Worm (Caenorhabditis elegans) whole organism, L4 larva: Measurements from ENCODE around the gene rhr-2.

Experiments used
- F10B5.3 ChIP-seq: sonication (generic microtip); optimal IDR thresholded peaks from 2 replicates; lab custom pipeline; 2016; ENCODE audit warnings: mild to moderate bottlenecking, missing genetic modification characterization, missing compliant biosample characterization
- F26F4.8 ChIP-seq: fragments of 200-800 bp; sonication (Bioruptor generic); conservative IDR thresholded peaks from 2 replicates; pipeline ENCODE4 v1.3.6; 2022; ENCODE audit warnings: missing genetic modification characterization, missing compliant biosample characterization
- F44E2.7 ChIP-seq: fragments of 200-800 bp; sonication (Bioruptor generic); IDR thresholded peaks from 2 replicates; pipeline ENCODE4 v2.1.2; 2022; ENCODE audit warnings: missing genetic modification characterization, missing compliant biosample characterization
- Y105C5A.15 ChIP-seq: fragments of 200-800 bp; sonication (Bioruptor generic); IDR thresholded peaks from 2 replicates; pipeline ENCODE4 v1.3.6; 2022; ENCODE audit warnings: missing genetic modification characterization, missing compliant biosample characterization
- Y48G9A.11 ChIP-seq: fragments of 200-800 bp; sonication (Bioruptor generic); IDR thresholded peaks from 2 replicates; pipeline ENCODE4 v1.3.6; 2022; ENCODE audit warnings: missing genetic modification reagents, missing genetic modification characterization, missing compliant biosample characterization
- ZK546.5 ChIP-seq, 2 experiments: sonication (generic microtip); optimal IDR thresholded peaks; 2 replicates each; lab custom pipeline; 2017; ENCODE audit warnings: missing biosample characterization in 2 of 2, missing genetic modification characterization in 2 of 2
- aha-1 ChIP-seq: fragments of 150-350 bp; peaks from one replicate; lab custom pipeline; 2014; ENCODE audit warnings: missing biosample characterization, missing genetic modification characterization
- ama-1 ChIP-seq: fragments of 150-350 bp; optimal IDR thresholded peaks from 2 replicates; lab custom pipeline; 2014; ENCODE audit warnings: inconsistent platforms, mixed read lengths
- arid-1 ChIP-seq: fragments of 200-800 bp; sonication (Bioruptor generic); conservative IDR thresholded peaks from 2 replicates; pipeline ENCODE4 v1.3.6; 2022; ENCODE audit warnings: missing genetic modification reagents, missing genetic modification characterization, missing compliant biosample characterization
- ceh-20 ChIP-seq: fragments of 200-800 bp; sonication (Bioruptor generic); IDR thresholded peaks from 2 replicates; pipeline ENCODE4 v1.3.6; 2022; ENCODE audit warnings: missing genetic modification reagents, missing genetic modification characterization, missing compliant biosample characterization
- ceh-32 ChIP-seq: sonication (generic microtip); optimal IDR thresholded peaks from 2 replicates; lab custom pipeline; 2016; ENCODE audit warnings: mild to moderate bottlenecking, missing genetic modification characterization, missing compliant biosample characterization; ENCODE audit not compliant: poor library complexity
- ceh-44 ChIP-seq: fragments of 200-800 bp; sonication (Bioruptor generic); IDR thresholded peaks from 2 replicates; pipeline ENCODE4 v1.3.6; 2022; ENCODE audit warnings: missing genetic modification reagents, missing genetic modification characterization, missing compliant biosample characterization
- ceh-82 ChIP-seq: sonication (generic microtip); optimal IDR thresholded peaks from 2 replicates; lab custom pipeline; 2017; ENCODE audit warnings: missing biosample characterization, missing genetic modification characterization
- ces-1 ChIP-seq: fragments of 150-350 bp; sonication (generic microtip); optimal IDR thresholded peaks from 4 replicates; lab custom pipeline; 2014; ENCODE audit warnings: missing biosample characterization, missing genetic modification reagents, missing genetic modification characterization
- daf-16 ChIP-seq, 3 experiments: sonication (generic microtip); optimal IDR thresholded peaks; 2 replicates each; lab custom pipeline; 2016 to 2017; ENCODE audit warnings: missing genetic modification characterization in 3 of 3, missing genetic modification reagents in 3 of 3, mild to moderate bottlenecking in 2 of 3, missing compliant biosample characterization in 2 of 3, missing biosample characterization in 1 of 3, moderate library complexity in 1 of 3
- daf-8 ChIP-seq: fragments of 200-800 bp; sonication (Bioruptor generic); IDR thresholded peaks from 2 replicates; pipeline ENCODE4 v1.3.6; 2022; ENCODE audit warnings: missing genetic modification characterization, missing compliant biosample characterization
- dmd-6 ChIP-seq: fragments of 200-800 bp; sonication (Bioruptor generic); IDR thresholded peaks from 2 replicates; pipeline ENCODE4 v1.3.6; 2022; ENCODE audit warnings: missing genetic modification reagents, missing genetic modification characterization, missing compliant biosample characterization
- dpl-1 ChIP-seq: fragments of 150-350 bp; optimal IDR thresholded peaks from 2 replicates; lab custom pipeline; 2014; ENCODE audit warnings: missing biosample characterization, missing genetic modification reagents, missing genetic modification characterization
- duxl-1 ChIP-seq: sonication (generic microtip); optimal IDR thresholded peaks from 2 replicates; lab custom pipeline; 2016; ENCODE audit warnings: mild to moderate bottlenecking, missing genetic modification characterization, moderate library complexity, missing compliant biosample characterization; ENCODE audit not compliant: poor library complexity
- dve-1 ChIP-seq: sonication (generic microtip); optimal IDR thresholded peaks from 2 replicates; lab custom pipeline; 2017; ENCODE audit warnings: antibody characterized with exemption, mild to moderate bottlenecking, missing genetic modification characterization, missing compliant biosample characterization; ENCODE audit not compliant: insufficient read depth
- gei-8 ChIP-seq: fragments of 200-800 bp; sonication (Bioruptor generic); optimal IDR thresholded peaks from 2 replicates; lab custom pipeline; 2018; ENCODE audit warnings: mild to moderate bottlenecking, missing genetic modification characterization, missing compliant biosample characterization
- hmg-1.1 ChIP-seq: fragments of 200-800 bp; sonication (Bioruptor generic); IDR thresholded peaks from 2 replicates; pipeline ENCODE4 v1.3.6; 2022; ENCODE audit warnings: missing genetic modification reagents, missing genetic modification characterization, missing compliant biosample characterization
- lin-1 ChIP-seq: fragments of 200-800 bp; sonication (Bioruptor generic); IDR thresholded peaks from 2 replicates; pipeline ENCODE4 v1.3.6; 2022; ENCODE audit warnings: missing genetic modification reagents, missing genetic modification characterization, missing compliant biosample characterization
- lin-13 ChIP-seq: fragments of 150-350 bp; optimal IDR thresholded peaks from 2 replicates; lab custom pipeline; 2014; ENCODE audit warnings: missing biosample characterization, missing genetic modification reagents, missing genetic modification characterization
- lin-29 ChIP-seq: fragments of 200-800 bp; sonication (Bioruptor generic); IDR thresholded peaks from 2 replicates; pipeline ENCODE4 v1.3.6; 2022; ENCODE audit warnings: missing genetic modification reagents, missing genetic modification characterization, missing compliant biosample characterization
- lin-39 ChIP-seq: fragments of 150-350 bp; optimal IDR thresholded peaks from 2 replicates; lab custom pipeline; 2014; ENCODE audit warnings: missing biosample characterization, missing genetic modification reagents, missing genetic modification characterization
- madf-5 ChIP-seq, 2 experiments: fragments of 200-800 bp; sonication (Bioruptor generic); IDR thresholded peaks; 2 replicates each; pipeline ENCODE4 v1.3.6; 2022; ENCODE audit warnings: missing compliant biosample characterization in 2 of 2, missing genetic modification characterization in 2 of 2
- madf-9 ChIP-seq: fragments of 200-800 bp; sonication (Bioruptor generic); conservative IDR thresholded peaks from 2 replicates; pipeline ENCODE4 v1.3.6; 2022; ENCODE audit warnings: missing genetic modification reagents, missing genetic modification characterization, missing compliant biosample characterization
- mes-2 ChIP-seq: sonication (generic microtip); optimal IDR thresholded peaks from 2 replicates; lab custom pipeline; 2016; ENCODE audit warnings: missing genotype, mild to moderate bottlenecking, missing genetic modification characterization, missing compliant biosample characterization; ENCODE audit not compliant: poor library complexity, severe bottlenecking
- mxl-3 ChIP-seq: fragments of 200-800 bp; sonication (Bioruptor generic); optimal IDR thresholded peaks from 2 replicates; lab custom pipeline; 2018; ENCODE audit warnings: mild to moderate bottlenecking, missing genetic modification characterization, missing compliant biosample characterization
- nhr-10 ChIP-seq: fragments of 150-350 bp; optimal IDR thresholded peaks from 2 replicates; lab custom pipeline; 2014; ENCODE audit warnings: missing biosample characterization, missing genetic modification characterization
- nhr-102 ChIP-seq: sonication (generic microtip); optimal IDR thresholded peaks from 2 replicates; lab custom pipeline; 2016; ENCODE audit warnings: mild to moderate bottlenecking, missing genetic modification characterization, moderate library complexity, missing compliant biosample characterization
- nhr-11 ChIP-seq: fragments of 150-350 bp; optimal IDR thresholded peaks from 2 replicates; lab custom pipeline; 2014; ENCODE audit warnings: missing biosample characterization, missing genetic modification characterization
- nhr-28 ChIP-seq: fragments of 150-350 bp; optimal IDR thresholded peaks from 2 replicates; lab custom pipeline; 2014; ENCODE audit warnings: missing biosample characterization, missing genetic modification characterization
- nhr-6 ChIP-seq: fragments of 150-350 bp; optimal IDR thresholded peaks from 2 replicates; lab custom pipeline; 2014; ENCODE audit warnings: missing biosample characterization, missing genetic modification characterization
- nhr-76 ChIP-seq: fragments of 150-350 bp; optimal IDR thresholded peaks from 2 replicates; lab custom pipeline; 2014; ENCODE audit warnings: missing biosample characterization, missing genetic modification characterization
- php-3 ChIP-seq: fragments of 200-800 bp; sonication (Bioruptor generic); IDR thresholded peaks from 2 replicates; pipeline ENCODE4 v1.3.6; 2022; ENCODE audit warnings: missing genetic modification reagents, missing genetic modification characterization, missing compliant biosample characterization
- pqm-1 ChIP-seq: sonication (generic microtip); optimal IDR thresholded peaks from 2 replicates; lab custom pipeline; 2017; ENCODE audit warnings: missing biosample characterization, missing genetic modification characterization
- sdz-12 ChIP-seq: fragments of 200-800 bp; sonication (Bioruptor generic); optimal IDR thresholded peaks from 2 replicates; lab custom pipeline; 2018; ENCODE audit warnings: mild to moderate bottlenecking, missing genetic modification characterization, missing compliant biosample characterization
- skn-1 ChIP-seq: fragments of 150-350 bp; optimal IDR thresholded peaks from 2 replicates; lab custom pipeline; 2014; ENCODE audit warnings: missing biosample characterization, missing genetic modification characterization
- snpc-1.2 ChIP-seq: fragments of 200-800 bp; sonication (Bioruptor generic); IDR thresholded peaks from 2 replicates; pipeline ENCODE4 v1.3.6; 2022; ENCODE audit warnings: missing genetic modification reagents, missing genetic modification characterization, missing compliant biosample characterization
- tag-97 ChIP-seq: fragments of 200-800 bp; sonication (Bioruptor generic); IDR thresholded peaks from 2 replicates; pipeline ENCODE4 v1.3.6; 2022; ENCODE audit warnings: missing genetic modification characterization, missing compliant biosample characterization
- unc-62 ChIP-seq, 3 experiments: fragments of 150-350 bp in 1 of 3; sonication (generic microtip); optimal IDR thresholded peaks in 2 of 3; peaks in 1 of 3; 1 replicate in 1 of 3; 2 replicates in 2 of 3; lab custom pipeline; 2014 to 2017; ENCODE audit warnings: missing biosample characterization in 3 of 3, missing genetic modification characterization in 3 of 3, missing genetic modification reagents in 3 of 3, missing genotype in 1 of 3
- zag-1 ChIP-seq: fragments of 150-350 bp; optimal IDR thresholded peaks from 2 replicates; lab custom pipeline; 2014; ENCODE audit warnings: missing biosample characterization, missing genetic modification characterization
- zfp-2 ChIP-seq: sonication (generic microtip); optimal IDR thresholded peaks from 2 replicates; lab custom pipeline; 2016; ENCODE audit warnings: mild to moderate bottlenecking, missing genetic modification characterization, missing compliant biosample characterization
- zfp-3 ChIP-seq: fragments of 200-800 bp; sonication (Bioruptor generic); conservative IDR thresholded peaks from 2 replicates; pipeline ENCODE4 v1.3.6; 2022; ENCODE audit warnings: missing genetic modification reagents, missing genetic modification characterization, missing compliant biosample characterization
- ztf-11 ChIP-seq: fragments of 150-350 bp; optimal IDR thresholded peaks from 2 replicates; lab custom pipeline; 2014; ENCODE audit warnings: missing biosample characterization, missing genetic modification characterization

rhr-2 gene

DNA sequence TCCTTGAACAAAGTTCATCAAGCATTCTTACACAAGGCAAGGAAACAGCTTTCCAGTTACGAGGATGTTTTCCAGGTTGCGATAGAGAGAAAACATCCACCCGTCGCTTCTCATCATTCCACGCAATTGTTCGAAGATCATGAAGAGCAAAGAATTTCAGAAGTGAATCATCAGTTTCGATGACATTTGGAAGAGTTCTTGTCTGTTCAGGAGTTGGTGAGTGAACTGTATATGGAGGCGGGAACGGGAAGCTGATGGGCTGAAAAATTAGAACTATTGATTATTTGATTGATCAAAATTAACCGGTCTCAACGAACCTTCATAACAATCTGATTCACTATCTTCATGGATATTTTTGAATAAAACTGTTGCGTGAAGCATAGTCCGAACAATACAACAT lies 2.1 kb upstream of the rhr-2 start:
- TF ChIP-seq daf-16 (GFP tag; optimal IDR thresholded peaks at IDR 0.05; lab: Kevin White, UChicago) = no peak
- no peak for TF ChIP-seq daf-16 (tag; optimal IDR thresholded peaks at IDR 0.05; lab: Kevin White, UChicago)
- no peak for TF ChIP-seq zag-1
- TF ChIP-seq dpl-1 (GFP tag; lab: Kevin White, UChicago) = no peak
- TF ChIP-seq dmd-6 (GFP tag; lab: Robert Waterston, UW) = no peak
- no peak for TF ChIP-seq ceh-32
- TF ChIP-seq snpc-1.2 (GFP tag; lab: Robert Waterston, UW) = no peak
- TF ChIP-seq skn-1 (tag; lab: Kevin White, UChicago) = no peak
- TF ChIP-seq zfp-3 (GFP tag; lab: Robert Waterston, UW) = no peak
- no peak for TF ChIP-seq Y48G9A.11 (GFP tag; lab: Robert Waterston, UW)
- TF ChIP-seq nhr-76 = no peak
- no peak for TF ChIP-seq mxl-3
- peak in 1 of 2 experiments; percentile 32 for TF ChIP-seq unc-62 (GFP tag; optimal IDR thresholded peaks at IDR 0.05 in 1 of 2; lab: Kevin White, UChicago)
- TF ChIP-seq unc-62 (tag; optimal IDR thresholded peaks at IDR 0.05; lab: Kevin White, UChicago) = no peak
- TF ChIP-seq aha-1 (tag; lab: Kevin White, UChicago) = peak; percentile 91
- no peak for TF ChIP-seq arid-1 (GFP tag; lab: Robert Waterston, UW)
- no peak for TF ChIP-seq sdz-12 (GFP tag; lab: Kevin White, UChicago)
- no peak for TF ChIP-seq ces-1 (GFP tag; lab: Kevin White, UChicago)
- no peak for TF ChIP-seq tag-97 (GFP tag; lab: Robert Waterston, UW)

DNA sequence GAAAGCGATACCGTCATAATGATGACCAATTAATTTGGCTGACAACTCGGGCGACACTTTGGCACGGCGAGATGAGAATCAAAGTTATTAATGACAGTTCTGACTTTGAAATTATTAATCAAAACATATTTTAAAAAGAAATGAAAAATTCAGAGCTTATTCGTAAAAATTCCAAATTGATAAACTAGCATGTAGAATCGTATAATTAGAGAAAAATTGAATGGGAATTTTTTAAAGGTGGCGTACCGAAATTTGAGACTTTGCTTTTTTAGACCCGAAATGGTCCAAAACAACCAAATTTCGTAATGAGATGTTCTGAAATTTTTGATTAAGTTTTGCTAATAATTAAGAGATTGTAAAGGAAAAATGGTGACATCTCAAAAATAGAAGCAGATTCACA lies 4.0 kb downstream of the rhr-2 start, which contains the start of gene daf-11:
Gene daf-11, minus strand, starts transcription at position 101 of the 400 bp plus-strand sequence.
- TF ChIP-seq mxl-3 (no peak), lin-1 (GFP tag; lab: Robert Waterston, UW) (no peak), nhr-28 (tag; lab: Kevin White, UChicago) (no peak), lin-13 (GFP tag; lab: Kevin White, UChicago) (no peak), zfp-3 (GFP tag; lab: Robert Waterston, UW) (no peak), ceh-44 (no peak), F44E2.7 (GFP tag; lab: Robert Waterston, UW) (no peak), nhr-11 (tag; lab: Kevin White, UChicago) (no peak), madf-9 (GFP tag; lab: Robert Waterston, UW) (no peak), ceh-20 (GFP tag; lab: Robert Waterston, UW) (no peak), Y105C5A.15 (no peak), nhr-6 (no peak), hmg-1.1 (no peak)
- TF ChIP-seq, all 104 proteins: peak for 0

DNA sequence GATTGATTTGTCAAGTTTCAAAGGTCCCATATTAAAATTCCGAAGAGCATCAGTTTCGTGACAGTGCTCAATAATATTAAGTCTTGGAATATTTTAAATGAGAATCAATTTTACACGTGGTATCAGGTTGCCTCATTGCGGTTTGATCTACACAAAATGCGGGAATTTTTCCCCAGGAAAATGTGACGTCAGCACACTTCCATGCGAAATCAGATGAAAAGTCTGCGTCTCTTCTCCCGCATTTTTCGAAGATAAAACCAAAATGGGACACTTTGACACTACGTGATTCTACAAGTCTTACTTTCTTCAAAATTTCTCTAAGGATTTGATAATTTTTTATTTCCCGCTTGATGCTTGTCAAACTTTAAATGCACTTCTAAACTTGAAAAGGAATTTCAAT lies 7.1 kb downstream of the rhr-2 start:
- no peak for TF ChIP-seq F10B5.3 (tag; lab: Kevin White, UChicago)
- TF ChIP-seq ceh-82 = no peak
- TF ChIP-seq aha-1 (tag; lab: Kevin White, UChicago) = peak; percentile 61
- TF ChIP-seq lin-29 = no peak
- TF ChIP-seq ZK546.5 (tag; optimal IDR thresholded peaks at IDR 0.05; lab: Kevin White, UChicago) = no peak
- TF ChIP-seq nhr-6 = no peak
- no peak for TF ChIP-seq ceh-20 (GFP tag; lab: Robert Waterston, UW)
- TF ChIP-seq mes-2 (tag; lab: Kevin White, UChicago) = no peak
- no peak for TF ChIP-seq zfp-2

DNA sequence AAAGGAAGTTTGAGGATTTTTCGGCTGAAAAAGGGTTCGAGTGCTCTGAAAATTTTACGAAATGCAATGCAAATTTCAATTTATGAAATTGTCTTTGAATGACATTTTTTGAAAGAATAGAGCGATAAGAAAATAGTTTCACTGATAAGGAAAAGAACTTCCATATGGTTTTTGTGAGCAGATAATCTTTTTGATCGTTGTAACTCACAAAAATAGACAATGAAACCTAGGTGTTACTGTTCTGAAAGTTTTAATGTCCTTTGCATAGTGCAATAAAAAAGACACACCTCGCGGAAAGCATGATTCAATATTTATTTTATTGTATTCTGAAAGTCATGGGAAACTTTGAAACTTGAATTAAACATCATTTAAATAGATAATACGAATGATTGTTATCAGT lies 13.0 kb downstream of the rhr-2 start:
- TF ChIP-seq ztf-11 = no peak
- no peak for TF ChIP-seq ama-1 (lab: Kevin White, UChicago)
- TF ChIP-seq duxl-1 = no peak
- TF ChIP-seq nhr-102 (tag; lab: Kevin White, UChicago) = no peak
- TF ChIP-seq dpl-1 (GFP tag; lab: Kevin White, UChicago) = no peak
- peak; percentile 37 for TF ChIP-seq nhr-28 (tag; lab: Kevin White, UChicago)
- TF ChIP-seq F26F4.8 (GFP tag; lab: Robert Waterston, UW) = no peak
- TF ChIP-seq madf-5 (GFP tag; IDR thresholded peaks at IDR 0.05; lab: Robert Waterston, UW) = no peak
- no peak; the same call in 1 of the 2 replicates for TF ChIP-seq dmd-6 (GFP tag; lab: Robert Waterston, UW)
- no peak for TF ChIP-seq gei-8 (GFP tag; lab: Kevin White, UChicago)
- TF ChIP-seq nhr-10 (tag; lab: Kevin White, UChicago) = no peak
- TF ChIP-seq pqm-1 (tag; lab: Kevin White, UChicago) = peak; percentile 83
- TF ChIP-seq sdz-12 (GFP tag; lab: Kevin White, UChicago) = no peak
- TF ChIP-seq lin-39 (tag; lab: Kevin White, UChicago) = no peak
- TF ChIP-seq daf-8 (GFP tag; lab: Robert Waterston, UW) = no peak
- TF ChIP-seq dve-1 = no peak
- peak; percentile 66; the same call in 1 of the 2 replicates for TF ChIP-seq php-3
